Worm (Caenorhabditis elegans) whole organism, L4 larva: Measurements from ENCODE around the gene R13H4.2.

Experiments
- D1046.2 ChIP-seq: fragments of 200-800 bp; sonication (Bioruptor generic); IDR thresholded peaks from 2 replicates; pipeline ENCODE4 v1.3.6; 2022; ENCODE audit warnings: missing genetic modification characterization, missing compliant biosample characterization
- F10B5.3 ChIP-seq: sonication (generic microtip); optimal IDR thresholded peaks from 2 replicates; lab custom pipeline; 2016; ENCODE audit warnings: mild to moderate bottlenecking, missing genetic modification characterization, missing compliant biosample characterization
- F37D6.2 ChIP-seq: sonication (generic microtip); optimal IDR thresholded peaks from 2 replicates; lab custom pipeline; 2016; ENCODE audit warnings: mild to moderate bottlenecking, missing genetic modification characterization, missing compliant biosample characterization
- F49E8.2 ChIP-seq: sonication (generic microtip); optimal IDR thresholded peaks from 2 replicates; lab custom pipeline; 2016; ENCODE audit warnings: missing compliant biosample characterization, mild to moderate bottlenecking, missing genetic modification characterization, borderline replicate concordance
- T26A8.4 ChIP-seq: fragments of 200-800 bp; sonication (Bioruptor generic); IDR thresholded peaks from 2 replicates; pipeline ENCODE4 v1.3.6; 2022; ENCODE audit warnings: missing genetic modification characterization, missing compliant biosample characterization
- Y5F2A.4 ChIP-seq: fragments of 200-800 bp; sonication (Bioruptor generic); optimal IDR thresholded peaks from 2 replicates; lab custom pipeline; 2018; ENCODE audit warnings: mild to moderate bottlenecking, missing genetic modification characterization, missing compliant biosample characterization
- Y75B8A.6 ChIP-seq: fragments of 200-800 bp; sonication (Bioruptor generic); IDR thresholded peaks from 2 replicates; pipeline ENCODE4 v1.3.6; 2022; ENCODE audit warnings: missing genetic modification reagents, missing genetic modification characterization, missing compliant biosample characterization
- ZK546.5 ChIP-seq, 2 experiments: sonication (generic microtip); optimal IDR thresholded peaks; 2 replicates each; lab custom pipeline; 2017; ENCODE audit warnings: missing biosample characterization in 2 of 2, missing genetic modification characterization in 2 of 2
- aha-1 ChIP-seq: fragments of 150-350 bp; peaks from one replicate; lab custom pipeline; 2014; ENCODE audit warnings: missing biosample characterization, missing genetic modification characterization
- ama-1 ChIP-seq: fragments of 150-350 bp; optimal IDR thresholded peaks from 2 replicates; lab custom pipeline; 2014; ENCODE audit warnings: inconsistent platforms, mixed read lengths
- ceh-20 ChIP-seq: fragments of 200-800 bp; sonication (Bioruptor generic); IDR thresholded peaks from 2 replicates; pipeline ENCODE4 v1.3.6; 2022; ENCODE audit warnings: missing genetic modification reagents, missing genetic modification characterization, missing compliant biosample characterization
- ceh-32 ChIP-seq: sonication (generic microtip); optimal IDR thresholded peaks from 2 replicates; lab custom pipeline; 2016; ENCODE audit warnings: mild to moderate bottlenecking, missing genetic modification characterization, missing compliant biosample characterization; ENCODE audit not compliant: poor library complexity
- ceh-44 ChIP-seq: fragments of 200-800 bp; sonication (Bioruptor generic); IDR thresholded peaks from 2 replicates; pipeline ENCODE4 v1.3.6; 2022; ENCODE audit warnings: missing genetic modification reagents, missing genetic modification characterization, missing compliant biosample characterization
- ceh-62 ChIP-seq: sonication (generic microtip); optimal IDR thresholded peaks from 2 replicates; lab custom pipeline; 2017; ENCODE audit warnings: missing biosample characterization, missing genetic modification characterization
- ceh-82 ChIP-seq: sonication (generic microtip); optimal IDR thresholded peaks from 2 replicates; lab custom pipeline; 2017; ENCODE audit warnings: missing biosample characterization, missing genetic modification characterization
- cey-2 ChIP-seq: sonication (generic microtip); optimal IDR thresholded peaks from 3 replicates; lab custom pipeline; 2017; ENCODE audit warnings: missing genetic modification characterization, mild to moderate bottlenecking, missing compliant biosample characterization, antibody characterized with exemption, borderline replicate concordance; ENCODE audit not compliant: insufficient read depth
- ctbp-1 ChIP-seq: fragments of 200-800 bp; sonication (Bioruptor generic); IDR thresholded peaks from 2 replicates; pipeline ENCODE4 v1.3.6; 2022; ENCODE audit warnings: missing genetic modification reagents, missing genetic modification characterization, missing compliant biosample characterization
- dmd-8 ChIP-seq: fragments of 200-800 bp; sonication (Bioruptor generic); IDR thresholded peaks from 2 replicates; pipeline ENCODE4 v1.3.6; 2022; ENCODE audit warnings: missing genetic modification characterization, missing compliant biosample characterization
- dmd-9 ChIP-seq: fragments of 200-800 bp; sonication (Bioruptor generic); IDR thresholded peaks from 2 replicates; pipeline ENCODE4 v1.3.6; 2022; ENCODE audit warnings: missing genetic modification reagents, missing genetic modification characterization, missing compliant biosample characterization
- dve-1 ChIP-seq: sonication (generic microtip); optimal IDR thresholded peaks from 2 replicates; lab custom pipeline; 2017; ENCODE audit warnings: antibody characterized with exemption, mild to moderate bottlenecking, missing genetic modification characterization, missing compliant biosample characterization; ENCODE audit not compliant: insufficient read depth
- egl-27 ChIP-seq: sonication (generic microtip); optimal IDR thresholded peaks from 3 replicates; lab custom pipeline; 2017; ENCODE audit warnings: missing biosample characterization, missing genetic modification reagents, missing genetic modification characterization
- fos-1 ChIP-seq: fragments of 150-350 bp; optimal IDR thresholded peaks from 2 replicates; lab custom pipeline; 2014; ENCODE audit warnings: missing biosample characterization, missing genetic modification characterization
- hif-1 ChIP-seq, 2 experiments: sonication (generic microtip); optimal IDR thresholded peaks; 2 replicates each; lab custom pipeline; 2016 to 2017; ENCODE audit warnings: missing compliant biosample characterization in 2 of 2, missing genetic modification characterization in 2 of 2, missing genetic modification reagents in 2 of 2, missing genotype in 2 of 2, mild to moderate bottlenecking in 1 of 2
- hlh-11 ChIP-seq: fragments of 200-800 bp; sonication (Bioruptor generic); optimal IDR thresholded peaks from 2 replicates; lab custom pipeline; 2018; ENCODE audit warnings: mild to moderate bottlenecking, missing genetic modification characterization, missing compliant biosample characterization
- hmg-1.1 ChIP-seq: fragments of 200-800 bp; sonication (Bioruptor generic); IDR thresholded peaks from 2 replicates; pipeline ENCODE4 v1.3.6; 2022; ENCODE audit warnings: missing genetic modification reagents, missing genetic modification characterization, missing compliant biosample characterization
- jun-1 ChIP-seq: fragments of 150-350 bp; optimal IDR thresholded peaks from 2 replicates; lab custom pipeline; 2014; ENCODE audit warnings: missing biosample characterization, missing genetic modification reagents, missing genetic modification characterization
- lin-13 ChIP-seq: fragments of 150-350 bp; optimal IDR thresholded peaks from 2 replicates; lab custom pipeline; 2014; ENCODE audit warnings: missing biosample characterization, missing genetic modification reagents, missing genetic modification characterization
- lin-29 ChIP-seq: fragments of 200-800 bp; sonication (Bioruptor generic); IDR thresholded peaks from 2 replicates; pipeline ENCODE4 v1.3.6; 2022; ENCODE audit warnings: missing genetic modification reagents, missing genetic modification characterization, missing compliant biosample characterization
- lin-38 ChIP-seq: fragments of 200-800 bp; sonication (Bioruptor generic); IDR thresholded peaks from 2 replicates; pipeline ENCODE4 v1.3.6; 2022; ENCODE audit warnings: missing genetic modification reagents, missing genetic modification characterization, missing compliant biosample characterization
- mdl-1 ChIP-seq, 2 experiments: fragments of 150-350 bp in 1 of 2; sonication (generic microtip) in 1 of 2; optimal IDR thresholded peaks; 2 replicates each; lab custom pipeline; 2014 to 2017; ENCODE audit warnings: missing biosample characterization in 2 of 2, missing genetic modification characterization in 2 of 2
- mes-2 ChIP-seq: sonication (generic microtip); optimal IDR thresholded peaks from 2 replicates; lab custom pipeline; 2016; ENCODE audit warnings: missing genotype, mild to moderate bottlenecking, missing genetic modification characterization, missing compliant biosample characterization; ENCODE audit not compliant: poor library complexity, severe bottlenecking
- mxl-2 ChIP-seq: fragments of 200-800 bp; sonication (Bioruptor generic); conservative IDR thresholded peaks from 2 replicates; pipeline ENCODE4 v1.3.6; 2022; ENCODE audit warnings: missing genetic modification reagents, missing genetic modification characterization, missing compliant biosample characterization
- mxl-3 ChIP-seq: fragments of 200-800 bp; sonication (Bioruptor generic); optimal IDR thresholded peaks from 2 replicates; lab custom pipeline; 2018; ENCODE audit warnings: mild to moderate bottlenecking, missing genetic modification characterization, missing compliant biosample characterization
- nhr-10 ChIP-seq: fragments of 150-350 bp; optimal IDR thresholded peaks from 2 replicates; lab custom pipeline; 2014; ENCODE audit warnings: missing biosample characterization, missing genetic modification characterization
- nhr-102 ChIP-seq: sonication (generic microtip); optimal IDR thresholded peaks from 2 replicates; lab custom pipeline; 2016; ENCODE audit warnings: mild to moderate bottlenecking, missing genetic modification characterization, moderate library complexity, missing compliant biosample characterization
- nhr-28 ChIP-seq: fragments of 150-350 bp; optimal IDR thresholded peaks from 2 replicates; lab custom pipeline; 2014; ENCODE audit warnings: missing biosample characterization, missing genetic modification characterization
- nhr-42 ChIP-seq: fragments of 200-800 bp; sonication (Bioruptor generic); IDR thresholded peaks from 2 replicates; pipeline ENCODE4 v1.3.6; 2022; ENCODE audit warnings: missing genetic modification characterization, missing compliant biosample characterization
- nhr-6 ChIP-seq: fragments of 150-350 bp; optimal IDR thresholded peaks from 2 replicates; lab custom pipeline; 2014; ENCODE audit warnings: missing biosample characterization, missing genetic modification characterization
- nhr-77 ChIP-seq: fragments of 150-350 bp; optimal IDR thresholded peaks from 2 replicates; lab custom pipeline; 2014; ENCODE audit warnings: missing biosample characterization, missing genetic modification characterization
- pha-4 ChIP-seq, 2 experiments: fragments of 150-350 bp in 1 of 2; fragments of 200-800 bp in 1 of 2; sonication (Bioruptor generic) in 1 of 2; IDR thresholded peaks in 1 of 2; optimal IDR thresholded peaks in 1 of 2; 2 replicates each; pipeline versions ENCODE4 v1.3.6 to Lab custom; 2014 to 2022; ENCODE audit warnings: missing genetic modification characterization in 2 of 2, missing genetic modification reagents in 2 of 2, missing biosample characterization in 1 of 2, missing compliant biosample characterization in 1 of 2
- pqm-1 ChIP-seq: sonication (generic microtip); optimal IDR thresholded peaks from 2 replicates; lab custom pipeline; 2017; ENCODE audit warnings: missing biosample characterization, missing genetic modification characterization
- saeg-2 ChIP-seq: fragments of 200-800 bp; sonication (Bioruptor generic); IDR thresholded peaks from 2 replicates; pipeline ENCODE4 v1.3.6; 2022; ENCODE audit warnings: missing genetic modification reagents, missing genetic modification characterization, missing compliant biosample characterization
- sdz-12 ChIP-seq: fragments of 200-800 bp; sonication (Bioruptor generic); optimal IDR thresholded peaks from 2 replicates; lab custom pipeline; 2018; ENCODE audit warnings: mild to moderate bottlenecking, missing genetic modification characterization, missing compliant biosample characterization
- set-16 ChIP-seq: fragments of 200-800 bp; sonication (Bioruptor generic); IDR thresholded peaks from 2 replicates; pipeline ENCODE4 v1.3.6; 2022; ENCODE audit warnings: missing genetic modification reagents, missing genetic modification characterization, missing compliant biosample characterization
- skn-1 ChIP-seq: fragments of 150-350 bp; optimal IDR thresholded peaks from 2 replicates; lab custom pipeline; 2014; ENCODE audit warnings: missing biosample characterization, missing genetic modification characterization
- snpc-1.2 ChIP-seq: fragments of 200-800 bp; sonication (Bioruptor generic); IDR thresholded peaks from 2 replicates; pipeline ENCODE4 v1.3.6; 2022; ENCODE audit warnings: missing genetic modification reagents, missing genetic modification characterization, missing compliant biosample characterization
- spr-3 ChIP-seq: fragments of 200-800 bp; sonication (Bioruptor generic); optimal IDR thresholded peaks from 2 replicates; lab custom pipeline; 2018; ENCODE audit warnings: mild to moderate bottlenecking, missing genetic modification characterization, missing compliant biosample characterization
- zag-1 ChIP-seq: fragments of 150-350 bp; optimal IDR thresholded peaks from 2 replicates; lab custom pipeline; 2014; ENCODE audit warnings: missing biosample characterization, missing genetic modification characterization
- zfp-2 ChIP-seq: sonication (generic microtip); optimal IDR thresholded peaks from 2 replicates; lab custom pipeline; 2016; ENCODE audit warnings: mild to moderate bottlenecking, missing genetic modification characterization, missing compliant biosample characterization
- zip-11 ChIP-seq: fragments of 200-800 bp; sonication (Bioruptor generic); IDR thresholded peaks from 2 replicates; pipeline ENCODE4 v1.3.6; 2022; ENCODE audit warnings: missing genetic modification characterization, missing compliant biosample characterization
- zip-2 ChIP-seq: fragments of 150-350 bp; optimal IDR thresholded peaks from 2 replicates; lab custom pipeline; 2014; ENCODE audit warnings: missing biosample characterization, missing genetic modification characterization

R13H4.2 gene

DNA sequence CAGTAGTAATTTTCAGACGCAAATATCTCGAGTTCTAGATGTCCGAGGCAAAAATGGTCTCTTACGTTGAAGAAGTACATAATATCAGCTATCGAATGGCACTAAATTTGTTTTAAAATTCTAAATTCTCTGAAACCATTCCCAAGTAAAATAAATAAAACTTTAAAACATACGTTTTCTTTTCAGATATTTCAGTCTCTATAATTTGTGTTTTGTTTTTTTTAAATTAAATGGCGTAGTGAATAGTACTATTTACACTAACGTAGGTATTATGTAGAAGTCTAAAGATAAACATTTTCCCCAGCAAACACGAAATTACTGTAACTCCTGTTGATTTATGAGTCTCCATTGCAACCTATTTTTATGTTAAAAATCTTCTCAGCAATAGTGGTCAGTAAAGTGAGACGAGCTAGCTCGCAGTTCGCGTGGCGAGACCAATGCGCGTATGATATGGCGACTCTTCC is 18.9 kb upstream of the R13H4.2 start (continued):
- no peak for TF ChIP-seq ZK546.5 (tag; optimal IDR thresholded peaks at IDR 0.05; lab: Kevin White, UChicago)
- TF ChIP-seq ceh-20 (GFP tag; lab: Robert Waterston, UW): no peak
- no peak for TF ChIP-seq nhr-77 (tag; lab: Kevin White, UChicago)
- TF ChIP-seq ctbp-1 (GFP tag; lab: Robert Waterston, UW): no peak
- TF ChIP-seq sdz-12 (GFP tag; lab: Kevin White, UChicago): no peak
- no peak for TF ChIP-seq fos-1
- peak; percentile 55 for TF ChIP-seq nhr-102 (tag; lab: Kevin White, UChicago)
- no peak for TF ChIP-seq zfp-2
- TF ChIP-seq mxl-2 (GFP tag; lab: Robert Waterston, UW): no peak
- TF ChIP-seq F49E8.2 (tag; lab: Kevin White, UChicago): no peak
- TF ChIP-seq cey-2: no peak
- no peak for TF ChIP-seq dve-1 (tag; lab: Kevin White, UChicago)
- no peak for TF ChIP-seq jun-1 (tag; lab: Kevin White, UChicago)
- TF ChIP-seq hlh-11 (tag; lab: Kevin White, UChicago): peak; percentile 4
- no peak for TF ChIP-seq snpc-1.2
- no peak for TF ChIP-seq skn-1 (tag; lab: Kevin White, UChicago)
- TF ChIP-seq mxl-3 (GFP tag; lab: Kevin White, UChicago): no peak
- TF ChIP-seq pqm-1 (tag; lab: Kevin White, UChicago): no peak
- TF ChIP-seq ama-1 (lab: Kevin White, UChicago): no peak
- TF ChIP-seq nhr-6: no peak
- TF ChIP-seq mdl-1 (tag; optimal IDR thresholded peaks at IDR 0.05; lab: Kevin White, UChicago): no peak
- TF ChIP-seq lin-13 (GFP tag; lab: Kevin White, UChicago): no peak
- no peak for TF ChIP-seq ceh-82
- TF ChIP-seq aha-1: no peak
- TF ChIP-seq spr-3 (GFP tag; lab: Kevin White, UChicago): no peak
- no peak for TF ChIP-seq ceh-44 (GFP tag; lab: Robert Waterston, UW)
- peak; percentile 63 for TF ChIP-seq lin-38 (GFP tag; lab: Robert Waterston, UW)
- TF ChIP-seq T26A8.4: peak; percentile 74
- no peak for TF ChIP-seq nhr-28 (tag; lab: Kevin White, UChicago)
- TF ChIP-seq mes-2 (tag; lab: Kevin White, UChicago): no peak
- no peak for TF ChIP-seq nhr-10
- no peak for TF ChIP-seq set-16 (GFP tag; lab: Robert Waterston, UW)
- TF ChIP-seq pha-4 (GFP tag; IDR thresholded peaks at IDR 0.05; lab: Robert Waterston, UW): peak; percentile 72; the same call in 1 of the 2 replicates
- TF ChIP-seq pha-4 (tag; optimal IDR thresholded peaks at IDR 0.05; lab: Kevin White, UChicago): no peak
- TF ChIP-seq egl-27 (tag; lab: Kevin White, UChicago): no peak
- no peak for TF ChIP-seq F10B5.3 (tag; lab: Kevin White, UChicago)
- no peak for TF ChIP-seq dmd-9 (GFP tag; lab: Robert Waterston, UW)
- 0 out of 2 replicates have a peak, but pooled peaks have one; percentile 26 for TF ChIP-seq saeg-2
- TF ChIP-seq dmd-8: no peak
- TF ChIP-seq hmg-1.1: peak; percentile 24; the same call in 1 of the 2 replicates
- peak; percentile 69; the same call in 1 of the 2 replicates for TF ChIP-seq D1046.2 (GFP tag; lab: Robert Waterston, UW)
- TF ChIP-seq nhr-42: 0 out of 2 replicates have a peak, but pooled peaks have one; percentile 72
- no peak for TF ChIP-seq Y5F2A.4
- no peak for TF ChIP-seq zip-2 (tag; lab: Kevin White, UChicago)
- no peak for TF ChIP-seq ceh-32
- no peak for TF ChIP-seq ceh-62 (tag; lab: Kevin White, UChicago)
- no peak for TF ChIP-seq F37D6.2
- no peak for TF ChIP-seq lin-29
- TF ChIP-seq hif-1 (tag; optimal IDR thresholded peaks at IDR 0.05; lab: Kevin White, UChicago): peak in 1 of 2 experiments; percentile 11
- no peak for TF ChIP-seq zip-11 (GFP tag; lab: Robert Waterston, UW)
- TF ChIP-seq zag-1 (tag; lab: Kevin White, UChicago): no peak
- peak; percentile 7; the same call in 1 of the 2 replicates for TF ChIP-seq Y75B8A.6
